Worm (Caenorhabditis elegans) whole organism, midembryonic: ENCODE data around the gene mpz-3.

Experiments used
- T22C8.4 ChIP-seq: fragments of 200-800 bp; sonication (Bioruptor generic); IDR thresholded peaks from 2 replicates; pipeline ENCODE4 v1.3.6; 2022; ENCODE audit warnings: missing genetic modification characterization, missing compliant biosample characterization
- cog-1 ChIP-seq: sonication (generic microtip); optimal IDR thresholded peaks from 2 replicates; lab custom pipeline; 2016; ENCODE audit warnings: missing genetic modification characterization, missing compliant biosample characterization
- flt-1 ChIP-seq: fragments of 200-800 bp; sonication (Bioruptor generic); IDR thresholded peaks from 2 replicates; pipeline ENCODE4 v1.3.6; 2022; ENCODE audit warnings: missing genetic modification characterization, missing compliant biosample characterization
- med-1 ChIP-seq: sonication (generic microtip); optimal IDR thresholded peaks from 2 replicates; lab custom pipeline; 2017; ENCODE audit warnings: missing genetic modification characterization, mild to moderate bottlenecking, missing compliant biosample characterization, antibody characterized with exemption, missing genetic modification reagents; ENCODE audit not compliant: insufficient read depth
- ref-1 ChIP-seq: fragments of 200-800 bp; sonication (Bioruptor generic); conservative IDR thresholded peaks from 2 replicates; pipeline ENCODE4 v1.3.6; 2022; ENCODE audit warnings: missing genetic modification reagents, missing genetic modification characterization, missing compliant biosample characterization
- tab-1 ChIP-seq: fragments of 200-800 bp; sonication (Bioruptor generic); IDR thresholded peaks from 2 replicates; pipeline ENCODE4 v1.3.6; 2022; ENCODE audit warnings: missing genetic modification characterization, missing compliant biosample characterization
- ztf-23 ChIP-seq: fragments of 200-800 bp; sonication (Bioruptor generic); IDR thresholded peaks from 2 replicates; pipeline ENCODE4 v1.3.6; 2022; ENCODE audit warnings: missing genetic modification reagents, missing genetic modification characterization, missing compliant biosample characterization
- ztf-29 ChIP-seq: fragments of 200-800 bp; sonication (Bioruptor generic); IDR thresholded peaks from 2 replicates; pipeline ENCODE4 v1.3.6; 2022; ENCODE audit warnings: missing genetic modification reagents, missing genetic modification characterization, missing compliant biosample characterization

ce11 chrII:6597507-6597906, 32.3 kb upstream of the mpz-3 start:
- TF ChIP-seq flt-1 (GFP tag; lab: Robert Waterston, UW) (no peak), ref-1 (no peak), med-1 (no peak), tab-1 (GFP tag; lab: Robert Waterston, UW) (no peak), ztf-23 (GFP tag; lab: Robert Waterston, UW) (no peak), ztf-29 (GFP tag; lab: Robert Waterston, UW) (no peak), T22C8.4 (GFP tag; lab: Robert Waterston, UW) (no peak), cog-1 (tag; lab: Kevin White, UChicago) (no peak)
